Fruit fly (Drosophila melanogaster): ENCODE data around the gene comt.

Gene comt

DNA sequence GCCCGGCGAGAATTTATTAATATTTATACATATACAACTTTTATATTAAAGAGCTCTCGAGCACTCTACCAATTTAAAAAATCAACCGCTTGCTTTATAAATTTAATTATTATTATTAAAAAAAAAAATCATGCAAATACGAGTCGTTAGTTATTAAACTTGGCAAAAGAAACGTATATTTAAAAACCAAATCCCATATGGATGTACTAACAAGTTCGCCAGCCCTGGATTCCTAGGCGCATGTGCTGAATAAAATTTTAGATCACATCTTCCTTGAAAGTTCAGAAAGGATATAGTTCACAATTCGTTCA lies at the start of gene comt (continued):
- TF ChIP-seq CG11723 (GFP tag; optimal IDR thresholded peaks at IDR 0.05) (no peak), CG18011 (GFP tag; optimal IDR thresholded peaks at IDR 0.05) (no peak), CG30020 (tag; optimal IDR thresholded peaks at IDR 0.05) (peak; percentile 31), al (GFP tag; IDR thresholded peaks at IDR 0.05) (no peak; the same call in 1 of the 2 replicates), Pdp1 (GFP tag; optimal IDR thresholded peaks at IDR 0.05) (no peak), CG4617 (GFP tag; optimal IDR thresholded peaks at IDR 0.05; ENCODE audit: borderline replicate concordance) (no peak), CG1832 (GFP tag; optimal IDR thresholded peaks at IDR 0.05) (no peak), Blimp-1 (GFP tag; optimal IDR thresholded peaks at IDR 0.05) (peak; percentile 69), CG17912 (GFP tag; optimal IDR thresholded peaks at IDR 0.05) (no peak), pho (GFP tag; optimal IDR thresholded peaks at IDR 0.05) (no peak), CG18476 (GFP tag; optimal IDR thresholded peaks at IDR 0.05) (peak; percentile 9), CG10366 (GFP tag; IDR thresholded peaks at IDR 0.05) (peak; percentile 43; the same call in 1 of the 2 replicates), trh (GFP tag; optimal IDR thresholded peaks at IDR 0.05) (no peak), disco-r (GFP tag; optimal IDR thresholded peaks at IDR 0.05) (no peak), sim (GFP tag; IDR thresholded peaks at IDR 0.05) (0 out of 2 replicates have a peak, but pooled peaks have one; percentile 21), ranshi (GFP tag; IDR thresholded peaks at IDR 0.05) (0 out of 2 replicates have a peak, but pooled peaks have one; percentile 44), Hmr (GFP tag; optimal IDR thresholded peaks at IDR 0.05) (no peak), grau (tag; optimal IDR thresholded peaks at IDR 0.05) (peak; percentile 65), inv (GFP tag; IDR thresholded peaks at IDR 0.05; ENCODE audit: partially characterized antibody) (no peak), CG6683 (GFP tag; optimal IDR thresholded peaks at IDR 0.05) (peak; percentile 13), Taf1 (GFP tag; IDR thresholded peaks at IDR 0.05) (no peak), lola (GFP tag; optimal IDR thresholded peaks at IDR 0.05) (peak in 1 of 3 experiments; percentile 69), CG10267 (tag; optimal IDR thresholded peaks at IDR 0.05) (peak; percentile 70), CG8359 (GFP tag; optimal IDR thresholded peaks at IDR 0.05; ENCODE audit: borderline replicate concordance) (peak; percentile 25), Opbp (GFP tag; IDR thresholded peaks at IDR 0.05; ENCODE audit: partially characterized antibody) (no peak), Xbp1 (GFP tag; optimal IDR thresholded peaks at IDR 0.05) (peak; percentile 51), CG32772 (GFP tag; IDR thresholded peaks at IDR 0.05) (0 out of 2 replicates have a peak, but pooled peaks have one; percentile 33), CG8944 (GFP tag; optimal IDR thresholded peaks at IDR 0.05) (no peak), CG8388 (GFP tag; optimal IDR thresholded peaks at IDR 0.05) (no peak), rib (GFP tag; IDR thresholded peaks at IDR 0.05) (no peak), Asciz (GFP tag; optimal IDR thresholded peaks at IDR 0.05) (no peak), usp (GFP tag; optimal IDR thresholded peaks at IDR 0.05) (no peak), CG2889 (GFP tag; IDR thresholded peaks at IDR 0.05) (no peak), tx (GFP tag; optimal IDR thresholded peaks at IDR 0.05) (no peak), tin (GFP tag; optimal IDR thresholded peaks at IDR 0.05) (peak; percentile 51), Usf (GFP tag; optimal IDR thresholded peaks at IDR 0.05) (peak; percentile 38), scrt (GFP tag; optimal IDR thresholded peaks at IDR 0.05) (no peak), PHDP (tag; optimal IDR thresholded peaks at IDR 0.05) (peak; percentile 72), CG3163 (GFP tag; optimal IDR thresholded peaks at IDR 0.05) (no peak), sqz (GFP tag; optimal IDR thresholded peaks at IDR 0.05) (no peak), CG8281 (tag; optimal IDR thresholded peaks at IDR 0.05) (peak; percentile 1), Ets65A (GFP tag) (no peak), vvl (GFP tag; IDR thresholded peaks at IDR 0.05) (peak; percentile 70), CG12769 (tag; optimal IDR thresholded peaks at IDR 0.05) (no peak), Dad (GFP tag; optimal IDR thresholded peaks at IDR 0.05) (no peak), CG9609 (GFP tag; optimal IDR thresholded peaks at IDR 0.05) (no peak), CG11696 (GFP tag; IDR thresholded peaks at IDR 0.05) (0 out of 2 replicates have a peak, but pooled peaks have one; percentile 30), CG1603 (tag; optimal IDR thresholded peaks at IDR 0.05) (no peak), CG18262 (tag; optimal IDR thresholded peaks at IDR 0.05) (peak; percentile 75), stwl (tag; optimal IDR thresholded peaks at IDR 0.05) (peak; percentile 25)
